Worm (Caenorhabditis elegans) whole organism, midembryonic: ENCODE data around the gene gbf-1.
"Not testable (repeated sequence)": the region's sequence is repeated elsewhere in the genome, so short reads cannot be mapped to it uniquely, and the experiment has no call there.

ENCODE experiments used
- T22C8.4 ChIP-seq: fragments of 200-800 bp; sonication (Bioruptor generic); IDR thresholded peaks from 2 replicates; pipeline ENCODE4 v1.3.6; 2022; ENCODE audit warnings: missing genetic modification characterization, missing compliant biosample characterization
- cog-1 ChIP-seq: sonication (generic microtip); optimal IDR thresholded peaks from 2 replicates; lab custom pipeline; 2016; ENCODE audit warnings: missing genetic modification characterization, missing compliant biosample characterization
- flt-1 ChIP-seq: fragments of 200-800 bp; sonication (Bioruptor generic); IDR thresholded peaks from 2 replicates; pipeline ENCODE4 v1.3.6; 2022; ENCODE audit warnings: missing genetic modification characterization, missing compliant biosample characterization
- klf-2 ChIP-seq: fragments of 200-800 bp; sonication (Bioruptor generic); conservative IDR thresholded peaks from 2 replicates; pipeline ENCODE4 v1.3.6; 2022; ENCODE audit warnings: missing genetic modification reagents, missing genetic modification characterization, missing compliant biosample characterization
- med-1 ChIP-seq: sonication (generic microtip); optimal IDR thresholded peaks from 2 replicates; lab custom pipeline; 2017; ENCODE audit warnings: missing genetic modification characterization, mild to moderate bottlenecking, missing compliant biosample characterization, antibody characterized with exemption, missing genetic modification reagents; ENCODE audit not compliant: insufficient read depth
- ref-1 ChIP-seq: fragments of 200-800 bp; sonication (Bioruptor generic); conservative IDR thresholded peaks from 2 replicates; pipeline ENCODE4 v1.3.6; 2022; ENCODE audit warnings: missing genetic modification reagents, missing genetic modification characterization, missing compliant biosample characterization
- tab-1 ChIP-seq: fragments of 200-800 bp; sonication (Bioruptor generic); IDR thresholded peaks from 2 replicates; pipeline ENCODE4 v1.3.6; 2022; ENCODE audit warnings: missing genetic modification characterization, missing compliant biosample characterization
- ztf-23 ChIP-seq: fragments of 200-800 bp; sonication (Bioruptor generic); IDR thresholded peaks from 2 replicates; pipeline ENCODE4 v1.3.6; 2022; ENCODE audit warnings: missing genetic modification reagents, missing genetic modification characterization, missing compliant biosample characterization
- ztf-29 ChIP-seq: fragments of 200-800 bp; sonication (Bioruptor generic); IDR thresholded peaks from 2 replicates; pipeline ENCODE4 v1.3.6; 2022; ENCODE audit warnings: missing genetic modification reagents, missing genetic modification characterization, missing compliant biosample characterization

gbf-1 gene

ce11 chrIII:11806695-11807094 lies 33.2 kb upstream of the gbf-1 start, which contains the start of gene C18D11.7:
C18D11.7 (minus strand) TSS chrIII:11806795.
- TF ChIP-seq tab-1 (GFP tag; lab: Robert Waterston, UW), result no peak
- TF ChIP-seq ztf-29 (GFP tag; lab: Robert Waterston, UW), result no peak
- no peak for TF ChIP-seq T22C8.4 (GFP tag; lab: Robert Waterston, UW)
- TF ChIP-seq flt-1 (GFP tag; lab: Robert Waterston, UW), result no peak
- no peak for TF ChIP-seq ref-1

ce11 chrIII:11795448-11795847 lies 22.0 kb upstream of the gbf-1 start, which contains the start of gene twk-39:
twk-39 (plus strand) TSS chrIII:11795748.
- TF ChIP-seq tab-1 (GFP tag; lab: Robert Waterston, UW) (no peak), ztf-23 (no peak)

- TF ChIP-seq ref-1 (no peak), T22C8.4 (GFP tag; lab: Robert Waterston, UW) (no peak), ztf-23 (no peak), cog-1 (tag; lab: Kevin White, UChicago) (no peak), ztf-29 (GFP tag; lab: Robert Waterston, UW) (no peak), flt-1 (GFP tag; lab: Robert Waterston, UW) (no peak), klf-2 (GFP tag; lab: Robert Waterston, UW) (no peak), tab-1 (GFP tag; lab: Robert Waterston, UW) (no peak), med-1 (no peak)
Observed at ce11 chrIII:11794389-11794788, 20.9 kb upstream of the gbf-1 start.

- TF ChIP-seq T22C8.4 (GFP tag; lab: Robert Waterston, UW), result peak; percentile 35; the same call in 1 of the 2 replicates
- TF ChIP-seq tab-1 (GFP tag; lab: Robert Waterston, UW), result peak; percentile 69; the same call in 1 of the 2 replicates
- peak; percentile 73 for TF ChIP-seq flt-1 (GFP tag; lab: Robert Waterston, UW)
- TF ChIP-seq ztf-23, result peak; percentile 71; the same call in 1 of the 2 replicates
- TF ChIP-seq cog-1 (tag; lab: Kevin White, UChicago), result peak; percentile 4
- peak; percentile 76 for TF ChIP-seq klf-2 (GFP tag; lab: Robert Waterston, UW)
Observed at ce11 chrIII:11792295-11793256, 19.1 kb upstream of the gbf-1 start, which contains the start of gene C24H11.2. C24H11.2 (minus strand) TSS chrIII:11792345.

ce11 chrIII:11789480-11789879 lies 16.0 kb upstream of the gbf-1 start:
- TF ChIP-seq ztf-23 (no peak), flt-1 (GFP tag; lab: Robert Waterston, UW) (no peak), klf-2 (GFP tag; lab: Robert Waterston, UW) (no peak), ztf-29 (GFP tag; lab: Robert Waterston, UW) (no peak), T22C8.4 (GFP tag; lab: Robert Waterston, UW) (no peak), med-1 (no peak), cog-1 (tag; lab: Kevin White, UChicago) (no peak), tab-1 (GFP tag; lab: Robert Waterston, UW) (no peak), ref-1 (no peak)

- TF ChIP-seq T22C8.4 (GFP tag; lab: Robert Waterston, UW); med-1; ref-1: not testable (repeated sequence)
Observed at ce11 chrIII:11787376-11787775, 13.9 kb upstream of the gbf-1 start, which contains the start of gene C24H11.1. C24H11.1 (plus strand) TSS chrIII:11787676.

- TF ChIP-seq ref-1 (no peak), cog-1 (tag; lab: Kevin White, UChicago) (no peak), ztf-29 (GFP tag; lab: Robert Waterston, UW) (no peak), tab-1 (GFP tag; lab: Robert Waterston, UW) (no peak), med-1 (no peak), T22C8.4 (GFP tag; lab: Robert Waterston, UW) (no peak), flt-1 (GFP tag; lab: Robert Waterston, UW) (no peak), ztf-23 (no peak)
Observed at ce11 chrIII:11785961-11786360, 12.5 kb upstream of the gbf-1 start, which contains the start of gene tbx-38. tbx-38 (minus strand) TSS chrIII:11786061.

- TF ChIP-seq ztf-29 (GFP tag; lab: Robert Waterston, UW) (no peak), ztf-23 (no peak), klf-2 (GFP tag; lab: Robert Waterston, UW) (no peak), tab-1 (GFP tag; lab: Robert Waterston, UW) (no peak), T22C8.4 (GFP tag; lab: Robert Waterston, UW) (no peak), ref-1 (no peak), cog-1 (tag; lab: Kevin White, UChicago) (no peak), med-1 (no peak), flt-1 (GFP tag; lab: Robert Waterston, UW) (no peak)
Observed at ce11 chrIII:11781800-11782199, 8.3 kb upstream of the gbf-1 start, which contains the start of gene srd-74. srd-74 (plus strand) TSS chrIII:11782100.

ce11 chrIII:11780183-11780664 lies 6.7 kb upstream of the gbf-1 start, which contains the start of gene C24H11.5:
C24H11.5 (plus strand) TSS chrIII:11780233.
- no peak for TF ChIP-seq ref-1
- no peak for TF ChIP-seq klf-2 (GFP tag; lab: Robert Waterston, UW)
- no peak for TF ChIP-seq ztf-23
- no peak for TF ChIP-seq tab-1 (GFP tag; lab: Robert Waterston, UW)
- TF ChIP-seq T22C8.4 (GFP tag; lab: Robert Waterston, UW), result no peak
- no peak for TF ChIP-seq cog-1 (tag; lab: Kevin White, UChicago)
- no peak for TF ChIP-seq ztf-29 (GFP tag; lab: Robert Waterston, UW)

ce11 chrIII:11777321-11777720 lies 3.8 kb upstream of the gbf-1 start, which contains the start of gene mdt-21:
mdt-21 (plus strand) TSS chrIII:11777621.
- TF ChIP-seq tab-1 (GFP tag; lab: Robert Waterston, UW), result no peak
- TF ChIP-seq ztf-23, result no peak
- no peak for TF ChIP-seq ztf-29 (GFP tag; lab: Robert Waterston, UW)
- TF ChIP-seq T22C8.4 (GFP tag; lab: Robert Waterston, UW), result no peak
- no peak for TF ChIP-seq ref-1
- no peak for TF ChIP-seq med-1
- TF ChIP-seq cog-1 (tag; lab: Kevin White, UChicago), result no peak
- TF ChIP-seq klf-2 (GFP tag; lab: Robert Waterston, UW), result no peak
- no peak for TF ChIP-seq flt-1 (GFP tag; lab: Robert Waterston, UW)
